Fruit fly (Drosophila melanogaster) whole organism, wandering third instar larva: ENCODE data around the gene CG32086.

Experiments
- Rel ChIP-seq, 2 experiments: fragments of 200-800 bp; sonication (Bioruptor generic) in 1 of 2; optimal IDR thresholded peaks; 2 replicates in 1 of 2; 3 replicates in 1 of 2; lab custom pipeline; 2016 to 2019; ENCODE audit warnings: mild to moderate bottlenecking in 2 of 2, missing biosample characterization in 2 of 2, missing genetic modification characterization in 2 of 2, moderate library complexity in 1 of 2
- fru ChIP-seq: fragments of 200-800 bp; sonication (Bioruptor generic); optimal IDR thresholded peaks from 3 replicates; lab custom pipeline; 2016; ENCODE audit warnings: missing biosample characterization, mild to moderate bottlenecking, missing genetic modification characterization
- sage ChIP-seq: fragments of 200-800 bp; sonication (Bioruptor generic); optimal IDR thresholded peaks from 2 replicates; lab custom pipeline; 2016; ENCODE audit warnings: missing biosample characterization, mild to moderate bottlenecking, missing genetic modification characterization
- usp ChIP-seq: fragments of >200 bp; optimal IDR thresholded peaks from 2 replicates; lab custom pipeline; 2017; ENCODE audit warnings: missing biosample characterization, missing genetic modification characterization

DNA sequence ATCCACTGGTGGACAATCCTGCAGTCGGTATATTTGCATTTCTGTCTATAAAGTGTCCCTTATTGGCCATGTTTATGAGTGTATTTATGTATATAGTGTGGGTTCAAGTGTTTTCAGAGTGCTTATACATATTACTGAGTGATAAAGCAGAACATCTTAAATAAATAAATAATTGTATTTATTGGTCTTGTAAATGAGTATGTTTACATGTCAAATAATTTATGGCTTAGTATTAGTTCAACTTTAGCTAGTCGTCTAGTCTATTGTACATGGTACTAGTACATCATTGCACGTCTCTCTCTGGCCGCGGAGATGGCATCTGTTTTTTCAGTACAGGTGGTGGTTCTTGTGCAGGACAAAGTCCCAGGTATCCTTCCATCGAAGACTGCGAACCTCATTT lies at the start of gene CG32086:
- TF ChIP-seq usp (GFP tag; lab: Kevin White, UChicago), result no peak
- no peak for TF ChIP-seq fru
- no peak for TF ChIP-seq Rel (GFP tag; optimal IDR thresholded peaks at IDR 0.05; lab: Kevin White, UChicago)
- no peak for TF ChIP-seq Rel (tag; optimal IDR thresholded peaks at IDR 0.05; lab: Kevin White, UChicago)
- no peak for TF ChIP-seq sage (GFP tag; lab: Kevin White, UChicago)
